Fruit fly (Drosophila melanogaster): ENCODE measurements around the gene Tango2.

The Tango2 gene

dm6 chrX:13604499-13604898, 12.3 kb upstream of the Tango2 start:
- no peak for TF ChIP-seq ey (GFP tag; optimal IDR thresholded peaks at IDR 0.05)
- no peak for TF ChIP-seq rgr (GFP tag; optimal IDR thresholded peaks at IDR 0.05)
- no peak for TF ChIP-seq pan (optimal IDR thresholded peaks at IDR 0.05)
- TF ChIP-seq dsf (GFP tag; optimal IDR thresholded peaks at IDR 0.05; ENCODE audit: borderline replicate concordance), result no peak
- TF ChIP-seq Myc (optimal IDR thresholded peaks at IDR 0.05), result no peak
- no peak for TF ChIP-seq Hr78 (GFP tag; optimal IDR thresholded peaks at IDR 0.05)
- TF ChIP-seq Jra (GFP tag; optimal IDR thresholded peaks at IDR 0.05), result no peak
- no peak for TF ChIP-seq Mio (GFP tag; optimal IDR thresholded peaks at IDR 0.05)
- no peak for TF ChIP-seq br (GFP tag; optimal IDR thresholded peaks at IDR 0.05)
- no peak for TF ChIP-seq Rel (GFP tag; optimal IDR thresholded peaks at IDR 0.05)
- TF ChIP-seq Rel (tag; optimal IDR thresholded peaks at IDR 0.05), result no peak
- no peak for TF ChIP-seq CG9705 (GFP tag; optimal IDR thresholded peaks at IDR 0.05)
- TF ChIP-seq CrebA (GFP tag; optimal IDR thresholded peaks at IDR 0.05; ENCODE audit: borderline replicate concordance), result no peak
- TF ChIP-seq sv (GFP tag; optimal IDR thresholded peaks at IDR 0.05), result no peak
- TF ChIP-seq fru (GFP tag; optimal IDR thresholded peaks at IDR 0.05), result no peak
- no peak for TF ChIP-seq Vsx2 (GFP tag; optimal IDR thresholded peaks at IDR 0.05; ENCODE audit: partially characterized antibody)
- TF ChIP-seq HLH106 (tag; optimal IDR thresholded peaks at IDR 0.05), result no peak
- no peak for TF ChIP-seq dl (GFP tag; optimal IDR thresholded peaks at IDR 0.05; ENCODE audit: insufficient read depth in 1 of 2, partially characterized antibody in 2 of 2)

- TF ChIP-seq sage (GFP tag; optimal IDR thresholded peaks at IDR 0.05), result no peak
- TF ChIP-seq Sp1 (GFP tag; optimal IDR thresholded peaks at IDR 0.05), result no peak
- no peak for TF ChIP-seq Rel (GFP tag; optimal IDR thresholded peaks at IDR 0.05)
- no peak for TF ChIP-seq Rel (tag; optimal IDR thresholded peaks at IDR 0.05)
- TF ChIP-seq sv (GFP tag; optimal IDR thresholded peaks at IDR 0.05), result no peak
- TF ChIP-seq brk (GFP tag; optimal IDR thresholded peaks at IDR 0.05), result no peak
- no peak for TF ChIP-seq CrebA (GFP tag; optimal IDR thresholded peaks at IDR 0.05; ENCODE audit: borderline replicate concordance)
- TF ChIP-seq pan (optimal IDR thresholded peaks at IDR 0.05), result no peak
- TF ChIP-seq HLH106 (tag; optimal IDR thresholded peaks at IDR 0.05), result no peak
- TF ChIP-seq GATAd (GFP tag; optimal IDR thresholded peaks at IDR 0.05), result no peak
- TF ChIP-seq psq (GFP tag; optimal IDR thresholded peaks at IDR 0.05), result no peak
- no peak for TF ChIP-seq usp (GFP tag; optimal IDR thresholded peaks at IDR 0.05)
- TF ChIP-seq jim (GFP tag; optimal IDR thresholded peaks at IDR 0.05), result no peak
- no peak for TF ChIP-seq CG9705 (GFP tag; optimal IDR thresholded peaks at IDR 0.05)
- no peak for TF ChIP-seq tai (GFP tag; optimal IDR thresholded peaks at IDR 0.05)
- TF ChIP-seq foxo (GFP tag; optimal IDR thresholded peaks at IDR 0.05), result no peak
Observed at dm6 chrX:13605381-13605780, 11.4 kb upstream of the Tango2 start, which contains the start of gene CG11178. Gene CG11178, plus strand, starts transcription at chrX:13605681.

dm6 chrX:13605942-13606491, 10.8 kb upstream of the Tango2 start:
- TF ChIP-seq h (GFP tag; optimal IDR thresholded peaks at IDR 0.05), result peak; percentile 25
- TF ChIP-seq lola (GFP tag; optimal IDR thresholded peaks at IDR 0.05), result no peak

dm6 chrX:13611884-13612283, 4.9 kb upstream of the Tango2 start, which contains the start of the genes Ndc80 and BthD:
Gene Ndc80, minus strand, starts transcription at chrX:13612062.
Gene BthD, plus strand, starts transcription at chrX:13612131.
- no peak for TF ChIP-seq Myc (optimal IDR thresholded peaks at IDR 0.05)
- no peak for TF ChIP-seq Dif (GFP tag; optimal IDR thresholded peaks at IDR 0.05; ENCODE audit: partially characterized antibody)
- no peak for TF ChIP-seq sage (GFP tag; optimal IDR thresholded peaks at IDR 0.05)
- TF ChIP-seq GATAd (GFP tag; optimal IDR thresholded peaks at IDR 0.05), result no peak
- no peak for TF ChIP-seq foxo (GFP tag; optimal IDR thresholded peaks at IDR 0.05)
- no peak for TF ChIP-seq Mio (GFP tag; optimal IDR thresholded peaks at IDR 0.05)
- no peak for TF ChIP-seq CG9705 (GFP tag; optimal IDR thresholded peaks at IDR 0.05)
- no peak for TF ChIP-seq OdsH (GFP tag; optimal IDR thresholded peaks at IDR 0.05)
- no peak for TF ChIP-seq N (GFP tag; optimal IDR thresholded peaks at IDR 0.05)
- TF ChIP-seq jim (GFP tag; optimal IDR thresholded peaks at IDR 0.05), result no peak
- no peak for TF ChIP-seq dl (GFP tag; optimal IDR thresholded peaks at IDR 0.05; ENCODE audit: insufficient read depth in 1 of 2, partially characterized antibody in 2 of 2)
- no peak for TF ChIP-seq tai (GFP tag; optimal IDR thresholded peaks at IDR 0.05)
- TF ChIP-seq Hr83 (GFP tag; optimal IDR thresholded peaks at IDR 0.05; ENCODE audit: poor library complexity, severe bottlenecking), result no peak
- no peak for TF ChIP-seq br (GFP tag; optimal IDR thresholded peaks at IDR 0.05)
